Worm (Caenorhabditis elegans): ENCODE results near the gene mpz-1.

DNA sequence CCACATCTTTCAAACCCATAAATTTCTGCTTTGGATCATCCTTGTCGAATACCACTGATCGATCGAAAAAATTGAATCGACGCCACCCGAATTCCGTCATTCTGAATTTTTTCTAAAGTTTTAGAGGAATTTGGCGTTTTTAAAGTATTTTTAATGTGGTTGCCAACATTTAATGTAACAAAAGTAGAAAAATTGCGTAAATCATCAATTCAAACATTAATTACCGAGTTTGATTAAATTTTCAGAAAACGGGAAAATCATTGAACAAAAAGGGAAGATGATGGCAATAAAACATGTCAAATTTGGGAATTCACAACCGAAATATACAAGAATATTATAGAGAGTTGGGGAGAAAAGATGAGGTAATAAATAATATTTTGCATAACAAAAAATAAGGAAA, 15.5 kb upstream of the mpz-1 start, which contains the start of gene vps-11:
- TF ChIP-seq ztf-11 (tag; optimal IDR thresholded peaks at IDR 0.05) (no peak), blmp-1 (tag; optimal IDR thresholded peaks at IDR 0.05; ENCODE audit: insufficient read depth) (no peak), unc-62 (GFP tag; optimal IDR thresholded peaks at IDR 0.05) (no peak), skn-1 (tag; optimal IDR thresholded peaks at IDR 0.05) (no peak), nhr-11 (tag; optimal IDR thresholded peaks at IDR 0.05) (no peak)
